Worm (Caenorhabditis elegans) whole organism, L4 larva: ENCODE data around the gene smu-2.
"Not testable (repeated sequence)": the region's sequence is repeated elsewhere in the genome, so short reads cannot be mapped to it uniquely, and the experiment has no call there.

Experiments
- D1046.2 ChIP-seq: fragments of 200-800 bp; sonication (Bioruptor generic); IDR thresholded peaks from 2 replicates; pipeline ENCODE4 v1.3.6; 2022; ENCODE audit warnings: missing genetic modification characterization, missing compliant biosample characterization
- F37D6.2 ChIP-seq: sonication (generic microtip); optimal IDR thresholded peaks from 2 replicates; lab custom pipeline; 2016; ENCODE audit warnings: mild to moderate bottlenecking, missing genetic modification characterization, missing compliant biosample characterization
- T26A8.4 ChIP-seq: fragments of 200-800 bp; sonication (Bioruptor generic); IDR thresholded peaks from 2 replicates; pipeline ENCODE4 v1.3.6; 2022; ENCODE audit warnings: missing genetic modification characterization, missing compliant biosample characterization
- Y75B8A.6 ChIP-seq: fragments of 200-800 bp; sonication (Bioruptor generic); IDR thresholded peaks from 2 replicates; pipeline ENCODE4 v1.3.6; 2022; ENCODE audit warnings: missing genetic modification reagents, missing genetic modification characterization, missing compliant biosample characterization
- aha-1 ChIP-seq: fragments of 150-350 bp; peaks from one replicate; lab custom pipeline; 2014; ENCODE audit warnings: missing biosample characterization, missing genetic modification characterization
- ceh-20 ChIP-seq: fragments of 200-800 bp; sonication (Bioruptor generic); IDR thresholded peaks from 2 replicates; pipeline ENCODE4 v1.3.6; 2022; ENCODE audit warnings: missing genetic modification reagents, missing genetic modification characterization, missing compliant biosample characterization
- ceh-62 ChIP-seq: sonication (generic microtip); optimal IDR thresholded peaks from 2 replicates; lab custom pipeline; 2017; ENCODE audit warnings: missing biosample characterization, missing genetic modification characterization
- ctbp-1 ChIP-seq: fragments of 200-800 bp; sonication (Bioruptor generic); IDR thresholded peaks from 2 replicates; pipeline ENCODE4 v1.3.6; 2022; ENCODE audit warnings: missing genetic modification reagents, missing genetic modification characterization, missing compliant biosample characterization
- daf-19 ChIP-seq: fragments of 200-800 bp; sonication (Bioruptor generic); conservative IDR thresholded peaks from 2 replicates; pipeline ENCODE4 v1.3.6; 2022; ENCODE audit warnings: missing genetic modification characterization, missing compliant biosample characterization
- daf-8 ChIP-seq: fragments of 200-800 bp; sonication (Bioruptor generic); IDR thresholded peaks from 2 replicates; pipeline ENCODE4 v1.3.6; 2022; ENCODE audit warnings: missing genetic modification characterization, missing compliant biosample characterization
- dmd-6 ChIP-seq: fragments of 200-800 bp; sonication (Bioruptor generic); IDR thresholded peaks from 2 replicates; pipeline ENCODE4 v1.3.6; 2022; ENCODE audit warnings: missing genetic modification reagents, missing genetic modification characterization, missing compliant biosample characterization
- dmd-9 ChIP-seq: fragments of 200-800 bp; sonication (Bioruptor generic); IDR thresholded peaks from 2 replicates; pipeline ENCODE4 v1.3.6; 2022; ENCODE audit warnings: missing genetic modification reagents, missing genetic modification characterization, missing compliant biosample characterization
- dpl-1 ChIP-seq: fragments of 150-350 bp; optimal IDR thresholded peaks from 2 replicates; lab custom pipeline; 2014; ENCODE audit warnings: missing biosample characterization, missing genetic modification reagents, missing genetic modification characterization
- duxl-1 ChIP-seq: sonication (generic microtip); optimal IDR thresholded peaks from 2 replicates; lab custom pipeline; 2016; ENCODE audit warnings: mild to moderate bottlenecking, missing genetic modification characterization, moderate library complexity, missing compliant biosample characterization; ENCODE audit not compliant: poor library complexity
- dve-1 ChIP-seq: sonication (generic microtip); optimal IDR thresholded peaks from 2 replicates; lab custom pipeline; 2017; ENCODE audit warnings: antibody characterized with exemption, mild to moderate bottlenecking, missing genetic modification characterization, missing compliant biosample characterization; ENCODE audit not compliant: insufficient read depth
- egl-43 ChIP-seq: fragments of 200-800 bp; sonication (Bioruptor generic); IDR thresholded peaks from 2 replicates; pipeline ENCODE4 v1.3.6; 2022; ENCODE audit warnings: missing genetic modification reagents, missing genetic modification characterization, missing compliant biosample characterization
- hif-1 ChIP-seq, 2 experiments: sonication (generic microtip); optimal IDR thresholded peaks; 2 replicates each; lab custom pipeline; 2016 to 2017; ENCODE audit warnings: missing compliant biosample characterization in 2 of 2, missing genetic modification characterization in 2 of 2, missing genetic modification reagents in 2 of 2, missing genotype in 2 of 2, mild to moderate bottlenecking in 1 of 2
- hlh-11 ChIP-seq: fragments of 200-800 bp; sonication (Bioruptor generic); optimal IDR thresholded peaks from 2 replicates; lab custom pipeline; 2018; ENCODE audit warnings: mild to moderate bottlenecking, missing genetic modification characterization, missing compliant biosample characterization
- hlh-30 ChIP-seq: sonication (generic microtip); optimal IDR thresholded peaks from 2 replicates; lab custom pipeline; 2017; ENCODE audit warnings: antibody characterized with exemption, mild to moderate bottlenecking, missing genetic modification characterization, missing compliant biosample characterization; ENCODE audit not compliant: insufficient read depth
- hmg-1.1 ChIP-seq: fragments of 200-800 bp; sonication (Bioruptor generic); IDR thresholded peaks from 2 replicates; pipeline ENCODE4 v1.3.6; 2022; ENCODE audit warnings: missing genetic modification reagents, missing genetic modification characterization, missing compliant biosample characterization
- lin-29 ChIP-seq: fragments of 200-800 bp; sonication (Bioruptor generic); IDR thresholded peaks from 2 replicates; pipeline ENCODE4 v1.3.6; 2022; ENCODE audit warnings: missing genetic modification reagents, missing genetic modification characterization, missing compliant biosample characterization
- lin-38 ChIP-seq: fragments of 200-800 bp; sonication (Bioruptor generic); IDR thresholded peaks from 2 replicates; pipeline ENCODE4 v1.3.6; 2022; ENCODE audit warnings: missing genetic modification reagents, missing genetic modification characterization, missing compliant biosample characterization
- lin-39 ChIP-seq: fragments of 150-350 bp; optimal IDR thresholded peaks from 2 replicates; lab custom pipeline; 2014; ENCODE audit warnings: missing biosample characterization, missing genetic modification reagents, missing genetic modification characterization
- lir-3 ChIP-seq: sonication (generic microtip); optimal IDR thresholded peaks from 2 replicates; lab custom pipeline; 2016; ENCODE audit warnings: mild to moderate bottlenecking, missing genetic modification characterization, missing compliant biosample characterization
- lsy-2 ChIP-seq, 2 experiments: fragments of 150-350 bp in 1 of 2; sonication (generic microtip) in 1 of 2; optimal IDR thresholded peaks; 2 replicates each; lab custom pipeline; 2014 to 2017; ENCODE audit warnings: missing biosample characterization in 2 of 2, missing genetic modification characterization in 2 of 2
- madf-5 ChIP-seq, 2 experiments: fragments of 200-800 bp; sonication (Bioruptor generic); IDR thresholded peaks; 2 replicates each; pipeline ENCODE4 v1.3.6; 2022; ENCODE audit warnings: missing compliant biosample characterization in 2 of 2, missing genetic modification characterization in 2 of 2
- madf-9 ChIP-seq: fragments of 200-800 bp; sonication (Bioruptor generic); conservative IDR thresholded peaks from 2 replicates; pipeline ENCODE4 v1.3.6; 2022; ENCODE audit warnings: missing genetic modification reagents, missing genetic modification characterization, missing compliant biosample characterization
- mep-1 ChIP-seq: fragments of 150-350 bp; sonication (generic microtip); optimal IDR thresholded peaks from 3 replicates; lab custom pipeline; 2014; ENCODE audit warnings: missing biosample characterization, missing genetic modification characterization
- mes-2 ChIP-seq: sonication (generic microtip); optimal IDR thresholded peaks from 2 replicates; lab custom pipeline; 2016; ENCODE audit warnings: missing genotype, mild to moderate bottlenecking, missing genetic modification characterization, missing compliant biosample characterization; ENCODE audit not compliant: poor library complexity, severe bottlenecking
- nhr-102 ChIP-seq: sonication (generic microtip); optimal IDR thresholded peaks from 2 replicates; lab custom pipeline; 2016; ENCODE audit warnings: mild to moderate bottlenecking, missing genetic modification characterization, moderate library complexity, missing compliant biosample characterization
- nhr-11 ChIP-seq: fragments of 150-350 bp; optimal IDR thresholded peaks from 2 replicates; lab custom pipeline; 2014; ENCODE audit warnings: missing biosample characterization, missing genetic modification characterization
- nhr-28 ChIP-seq: fragments of 150-350 bp; optimal IDR thresholded peaks from 2 replicates; lab custom pipeline; 2014; ENCODE audit warnings: missing biosample characterization, missing genetic modification characterization
- nhr-42 ChIP-seq: fragments of 200-800 bp; sonication (Bioruptor generic); IDR thresholded peaks from 2 replicates; pipeline ENCODE4 v1.3.6; 2022; ENCODE audit warnings: missing genetic modification characterization, missing compliant biosample characterization
- pha-4 ChIP-seq, 2 experiments: fragments of 150-350 bp in 1 of 2; fragments of 200-800 bp in 1 of 2; sonication (Bioruptor generic) in 1 of 2; IDR thresholded peaks in 1 of 2; optimal IDR thresholded peaks in 1 of 2; 2 replicates each; pipeline versions ENCODE4 v1.3.6 to Lab custom; 2014 to 2022; ENCODE audit warnings: missing genetic modification characterization in 2 of 2, missing genetic modification reagents in 2 of 2, missing biosample characterization in 1 of 2, missing compliant biosample characterization in 1 of 2
- rbr-2 ChIP-seq: sonication (generic microtip); optimal IDR thresholded peaks from 2 replicates; lab custom pipeline; 2016; ENCODE audit warnings: missing genotype, missing genetic modification characterization, missing compliant biosample characterization
- saeg-2 ChIP-seq: fragments of 200-800 bp; sonication (Bioruptor generic); IDR thresholded peaks from 2 replicates; pipeline ENCODE4 v1.3.6; 2022; ENCODE audit warnings: missing genetic modification reagents, missing genetic modification characterization, missing compliant biosample characterization
- spr-3 ChIP-seq: fragments of 200-800 bp; sonication (Bioruptor generic); optimal IDR thresholded peaks from 2 replicates; lab custom pipeline; 2018; ENCODE audit warnings: mild to moderate bottlenecking, missing genetic modification characterization, missing compliant biosample characterization
- unc-62 ChIP-seq, 3 experiments: fragments of 150-350 bp in 1 of 3; sonication (generic microtip); optimal IDR thresholded peaks in 2 of 3; peaks in 1 of 3; 1 replicate in 1 of 3; 2 replicates in 2 of 3; lab custom pipeline; 2014 to 2017; ENCODE audit warnings: missing biosample characterization in 3 of 3, missing genetic modification characterization in 3 of 3, missing genetic modification reagents in 3 of 3, missing genotype in 1 of 3
- vab-7 ChIP-seq: fragments of 200-800 bp; sonication (Bioruptor generic); IDR thresholded peaks from 2 replicates; pipeline ENCODE4 v1.3.6; 2022; ENCODE audit warnings: missing genetic modification reagents, missing genetic modification characterization, missing compliant biosample characterization
- zag-1 ChIP-seq: fragments of 150-350 bp; optimal IDR thresholded peaks from 2 replicates; lab custom pipeline; 2014; ENCODE audit warnings: missing biosample characterization, missing genetic modification characterization
- zfp-2 ChIP-seq: sonication (generic microtip); optimal IDR thresholded peaks from 2 replicates; lab custom pipeline; 2016; ENCODE audit warnings: mild to moderate bottlenecking, missing genetic modification characterization, missing compliant biosample characterization
- zfp-3 ChIP-seq: fragments of 200-800 bp; sonication (Bioruptor generic); conservative IDR thresholded peaks from 2 replicates; pipeline ENCODE4 v1.3.6; 2022; ENCODE audit warnings: missing genetic modification reagents, missing genetic modification characterization, missing compliant biosample characterization

Gene smu-2

ce11 chrII:3520988-3521850 lies 39.0 kb downstream of the smu-2 start, which contains the start of gene W09G10.9 (continued):
- TF ChIP-seq T26A8.4 (peak; percentile 87), F37D6.2 (tag; lab: Kevin White, UChicago) (no peak), unc-62 (GFP tag; optimal IDR thresholded peaks at IDR 0.05 in 1 of 2; lab: Kevin White, UChicago) (peak in 1 of 2 experiments; percentile 66), unc-62 (tag; optimal IDR thresholded peaks at IDR 0.05; lab: Kevin White, UChicago) (no peak), lin-39 (no peak), zag-1 (no peak), madf-5 (GFP tag; IDR thresholded peaks at IDR 0.05; lab: Robert Waterston, UW) (no peak), ceh-62 (tag; lab: Kevin White, UChicago) (no peak), spr-3 (peak; percentile 9), hlh-11 (peak; percentile 44), lir-3 (no peak), daf-8 (GFP tag; lab: Robert Waterston, UW) (0 out of 2 replicates have a peak, but pooled peaks have one; percentile 47), nhr-28 (tag; lab: Kevin White, UChicago) (peak; percentile 27)
- TF ChIP-seq, all 104 proteins: peak for 61

ce11 chrII:3523547-3523946 lies 41.3 kb downstream of the smu-2 start:
- TF ChIP-seq hif-1 (tag; optimal IDR thresholded peaks at IDR 0.05; lab: Kevin White, UChicago) (peak in 1 of 2 experiments; percentile 39), madf-9 (GFP tag; lab: Robert Waterston, UW) (peak; percentile 63; the same call in 1 of the 2 replicates), mep-1 (tag; lab: Kevin White, UChicago) (peak; percentile 67), ctbp-1 (GFP tag; lab: Robert Waterston, UW) (peak; percentile 55; the same call in 1 of the 2 replicates), ceh-20 (GFP tag; lab: Robert Waterston, UW) (peak; percentile 72; the same call in 1 of the 2 replicates), D1046.2 (0 out of 2 replicates have a peak, but pooled peaks have one; percentile 54), nhr-42 (peak; percentile 79), zfp-2 (tag; lab: Kevin White, UChicago) (peak; percentile 53), hlh-11 (peak; percentile 26), rbr-2 (tag; lab: Kevin White, UChicago) (peak; percentile 83), zfp-3 (GFP tag; lab: Robert Waterston, UW) (peak; percentile 47; the same call in 1 of the 2 replicates), Y75B8A.6 (GFP tag; lab: Robert Waterston, UW) (0 out of 2 replicates have a peak, but pooled peaks have one; percentile 40), hmg-1.1 (GFP tag; lab: Robert Waterston, UW) (peak; percentile 87), lsy-2 (tag; optimal IDR thresholded peaks at IDR 0.05; lab: Kevin White, UChicago) (peak; percentile 77 to 96), dpl-1 (GFP tag; lab: Kevin White, UChicago) (peak; percentile 41), duxl-1 (tag; lab: Kevin White, UChicago) (peak; percentile 10), vab-7 (GFP tag; lab: Robert Waterston, UW) (peak; percentile 70), nhr-102 (peak; percentile 11), nhr-11 (tag; lab: Kevin White, UChicago) (peak; percentile 57), pha-4 (GFP tag; IDR thresholded peaks at IDR 0.05; lab: Robert Waterston, UW) (peak; percentile 75), mes-2 (peak; percentile 66), dmd-9 (GFP tag; lab: Robert Waterston, UW) (0 out of 2 replicates have a peak, but pooled peaks have one; percentile 63), daf-19 (GFP tag; lab: Robert Waterston, UW) (0 out of 2 replicates have a peak, but pooled peaks have one; percentile 14), saeg-2 (GFP tag; lab: Robert Waterston, UW) (0 out of 2 replicates have a peak, but pooled peaks have one; percentile 33), lin-29 (GFP tag; lab: Robert Waterston, UW) (peak; percentile 74), F37D6.2 (tag; lab: Kevin White, UChicago) (peak; percentile 52), egl-43 (0 out of 2 replicates have a peak, but pooled peaks have one; percentile 45), dmd-6 (peak; percentile 80), T26A8.4 (peak; percentile 44; the same call in 1 of the 2 replicates), dve-1 (tag; lab: Kevin White, UChicago) (peak; percentile 23), hlh-30 (tag; lab: Kevin White, UChicago) (peak; percentile 31), nhr-28 (tag; lab: Kevin White, UChicago) (peak; percentile 49), aha-1 (peak; percentile 81), lin-38 (GFP tag; lab: Robert Waterston, UW) (peak; percentile 96)
- not testable (repeated sequence) for TF ChIP-seq pha-4 (tag; optimal IDR thresholded peaks at IDR 0.05; lab: Kevin White, UChicago)
